Worm (Caenorhabditis elegans) whole organism, L3 larva: ENCODE data around the gene Y22D7AL.4.

Experiments used
- R02D3.7 ChIP-seq: fragments of 150-350 bp; optimal IDR thresholded peaks from 2 replicates; lab custom pipeline; 2014; ENCODE audit warnings: missing biosample characterization, missing genetic modification characterization
- ZK546.5 ChIP-seq: sonication (generic microtip); optimal IDR thresholded peaks from 2 replicates; lab custom pipeline; 2017; ENCODE audit warnings: missing biosample characterization, missing genetic modification characterization
- aly-2 ChIP-seq: fragments of 150-350 bp; optimal IDR thresholded peaks from 2 replicates; lab custom pipeline; 2014; ENCODE audit warnings: missing biosample characterization, missing genetic modification characterization
- ama-1 ChIP-seq: fragments of 150-350 bp; optimal IDR thresholded peaks from 2 replicates; lab custom pipeline; 2018
- ceh-28 ChIP-seq: fragments of 150-350 bp; optimal IDR thresholded peaks from 2 replicates; lab custom pipeline; 2014; ENCODE audit warnings: missing biosample characterization, missing genetic modification reagents, missing genetic modification characterization
- ceh-82 ChIP-seq: fragments of 150-350 bp; optimal IDR thresholded peaks from 2 replicates; lab custom pipeline; 2014; ENCODE audit warnings: missing biosample characterization, missing genetic modification characterization
- ceh-9 ChIP-seq: sonication (generic microtip); optimal IDR thresholded peaks from 2 replicates; lab custom pipeline; 2018; ENCODE audit warnings: missing biosample characterization, missing genetic modification characterization
- egl-27 ChIP-seq: sonication (generic microtip); optimal IDR thresholded peaks from 4 replicates; lab custom pipeline; 2017; ENCODE audit warnings: missing biosample characterization, missing genetic modification reagents, missing genetic modification characterization
- elt-1 ChIP-seq: fragments of 150-350 bp; optimal IDR thresholded peaks from 2 replicates; lab custom pipeline; 2014; ENCODE audit warnings: missing biosample characterization, missing genetic modification characterization
- elt-2 ChIP-seq: sonication (generic microtip); optimal IDR thresholded peaks from 2 replicates; lab custom pipeline; 2016; ENCODE audit warnings: missing genetic modification reagents, mild to moderate bottlenecking, missing genetic modification characterization, missing compliant biosample characterization
- eor-1 ChIP-seq, 2 experiments: fragments of 150-350 bp; optimal IDR thresholded peaks; 2 replicates each; lab custom pipeline; 2014 to 2018; ENCODE audit warnings: missing biosample characterization in 2 of 2, missing genetic modification characterization in 2 of 2
- fkh-2 ChIP-seq: fragments of 150-350 bp; optimal IDR thresholded peaks from 2 replicates; lab custom pipeline; 2014; ENCODE audit warnings: missing biosample characterization, missing genetic modification reagents, missing genetic modification characterization
- fos-1 ChIP-seq: fragments of 150-350 bp; optimal IDR thresholded peaks from 2 replicates; lab custom pipeline; 2014; ENCODE audit warnings: missing biosample characterization, missing genetic modification characterization
- hmg-11 ChIP-seq: sonication (generic microtip); optimal IDR thresholded peaks from 2 replicates; lab custom pipeline; 2016; ENCODE audit warnings: missing genetic modification characterization, missing compliant biosample characterization
- jun-1 ChIP-seq: fragments of 150-350 bp; optimal IDR thresholded peaks from 2 replicates; lab custom pipeline; 2014; ENCODE audit warnings: missing biosample characterization, missing genetic modification reagents, missing genetic modification characterization
- lin-15B ChIP-seq: fragments of 150-350 bp; optimal IDR thresholded peaks from 2 replicates; lab custom pipeline; 2014; ENCODE audit warnings: missing biosample characterization, missing genetic modification characterization
- lin-39 ChIP-seq: fragments of 150-350 bp; optimal IDR thresholded peaks from 2 replicates; lab custom pipeline; 2018; ENCODE audit warnings: missing biosample characterization, missing genetic modification reagents, missing genetic modification characterization
- lsy-12 ChIP-seq: sonication (generic microtip); optimal IDR thresholded peaks from 2 replicates; lab custom pipeline; 2016; ENCODE audit warnings: mild to moderate bottlenecking, missing genetic modification characterization, missing compliant biosample characterization
- mml-1 ChIP-seq: fragments of 150-350 bp; sonication (generic microtip); optimal IDR thresholded peaks from 3 replicates; lab custom pipeline; 2014; ENCODE audit warnings: missing biosample characterization, missing genetic modification characterization
- nfya-1 ChIP-seq: sonication (generic microtip); optimal IDR thresholded peaks from 2 replicates; lab custom pipeline; 2017; ENCODE audit warnings: missing genetic modification characterization, mild to moderate bottlenecking, missing compliant biosample characterization, antibody characterized with exemption, moderate library complexity; ENCODE audit not compliant: insufficient read depth
- nhr-12 ChIP-seq: fragments of 150-350 bp; optimal IDR thresholded peaks from 2 replicates; lab custom pipeline; 2014; ENCODE audit warnings: missing biosample characterization, missing genetic modification characterization
- nhr-23 ChIP-seq: fragments of 150-350 bp; optimal IDR thresholded peaks from 2 replicates; lab custom pipeline; 2014; ENCODE audit warnings: missing biosample characterization, missing genetic modification reagents, missing genetic modification characterization
- nhr-25 ChIP-seq: sonication (generic microtip); optimal IDR thresholded peaks from 2 replicates; lab custom pipeline; 2017; ENCODE audit warnings: missing biosample characterization, missing genetic modification characterization
- nhr-28 ChIP-seq: fragments of 150-350 bp; optimal IDR thresholded peaks from 2 replicates; lab custom pipeline; 2014; ENCODE audit warnings: missing biosample characterization, missing genetic modification characterization
- nhr-43 ChIP-seq: sonication (generic microtip); optimal IDR thresholded peaks from 2 replicates; lab custom pipeline; 2016; ENCODE audit warnings: mild to moderate bottlenecking, missing genetic modification characterization, missing compliant biosample characterization; ENCODE audit not compliant: poor library complexity, severe bottlenecking
- nhr-67 ChIP-seq: fragments of 150-350 bp; optimal IDR thresholded peaks from 2 replicates; lab custom pipeline; 2014; ENCODE audit warnings: missing biosample characterization, missing genetic modification characterization
- nhr-76 ChIP-seq: fragments of 150-350 bp; sonication (generic microtip); optimal IDR thresholded peaks from 5 replicates; lab custom pipeline; 2014; ENCODE audit warnings: missing biosample characterization, missing genetic modification characterization
- pha-4 ChIP-seq: fragments of 150-350 bp; optimal IDR thresholded peaks from 2 replicates; lab custom pipeline; 2014; ENCODE audit warnings: missing biosample characterization, missing genetic modification reagents, missing genetic modification characterization
- pqm-1 ChIP-seq: fragments of 150-350 bp; optimal IDR thresholded peaks from 2 replicates; lab custom pipeline; 2017; ENCODE audit warnings: missing biosample characterization, missing genetic modification characterization, inconsistent platforms
- sea-2 ChIP-seq: fragments of 150-350 bp; sonication (generic microtip); optimal IDR thresholded peaks from 4 replicates; lab custom pipeline; 2014; ENCODE audit warnings: missing biosample characterization, missing genetic modification reagents, missing genetic modification characterization
- skn-1 ChIP-seq: fragments of 150-350 bp; optimal IDR thresholded peaks from 2 replicates; lab custom pipeline; 2014; ENCODE audit warnings: missing biosample characterization, missing genetic modification characterization
- snpc-4 ChIP-seq: fragments of 150-350 bp; optimal IDR thresholded peaks from 2 replicates; lab custom pipeline; 2014; ENCODE audit warnings: missing biosample characterization, missing genetic modification characterization
- tbx-2 ChIP-seq: sonication (generic microtip); optimal IDR thresholded peaks from 2 replicates; lab custom pipeline; 2016; ENCODE audit warnings: mild to moderate bottlenecking, missing genetic modification characterization, missing compliant biosample characterization
- unc-39 ChIP-seq: sonication (generic microtip); optimal IDR thresholded peaks from 4 replicates; lab custom pipeline; 2017; ENCODE audit warnings: missing biosample characterization, missing genetic modification characterization
- unc-62 ChIP-seq: fragments of 150-350 bp; sonication (generic microtip); optimal IDR thresholded peaks from 4 replicates; lab custom pipeline; 2014; ENCODE audit warnings: missing biosample characterization, missing genetic modification reagents, missing genetic modification characterization
- zag-1 ChIP-seq: fragments of 150-350 bp; optimal IDR thresholded peaks from 2 replicates; lab custom pipeline; 2014; ENCODE audit warnings: missing biosample characterization, missing genetic modification characterization

Gene Y22D7AL.4

DNA sequence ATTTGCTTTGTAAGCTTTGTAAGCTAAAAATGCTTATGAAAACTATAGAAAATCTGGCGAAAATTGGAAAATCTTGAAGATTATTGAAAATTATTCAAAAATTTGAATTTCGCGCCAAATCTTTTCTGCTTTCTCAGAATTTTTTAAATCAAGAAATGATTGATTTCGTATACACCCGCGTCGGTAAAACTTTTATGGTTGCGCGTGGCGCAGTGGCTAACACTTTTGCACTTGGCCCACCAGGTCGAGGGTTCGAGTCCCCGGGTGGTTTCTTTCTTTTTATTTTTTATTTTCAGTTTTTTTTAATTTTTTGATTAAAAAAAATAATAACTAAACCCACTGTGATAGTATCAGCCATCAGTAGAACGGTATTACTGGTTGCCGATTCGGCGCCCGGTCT is 27.5 kb upstream of the Y22D7AL.4 start:
- TF ChIP-seq lin-15B (tag; lab: Kevin White, UChicago) (peak; percentile 47), R02D3.7 (tag; lab: Kevin White, UChicago) (no peak)

DNA sequence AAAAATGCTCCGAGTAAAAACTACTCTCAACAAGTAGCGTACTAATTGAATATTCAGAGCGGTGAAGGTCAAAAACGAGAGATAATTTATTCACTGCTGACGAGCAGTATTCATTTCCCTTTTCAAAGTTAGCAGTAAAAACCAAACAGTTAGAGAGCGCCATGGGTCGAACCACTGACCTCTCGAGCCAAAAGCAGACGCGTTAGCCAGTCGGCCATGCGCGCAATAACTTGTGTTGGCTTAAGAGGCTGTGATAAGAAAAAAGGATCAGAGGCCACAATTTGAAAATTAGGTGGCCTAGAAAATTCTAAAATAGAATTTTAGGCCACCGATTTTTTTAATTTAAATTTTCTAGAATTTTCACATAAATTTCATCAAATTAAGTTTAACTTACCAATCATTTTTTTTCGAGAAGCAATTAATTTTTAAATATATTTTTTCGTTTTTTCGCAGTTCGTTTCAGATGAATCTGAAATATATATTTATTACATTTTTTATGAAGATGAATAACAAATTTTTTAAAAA is 25.7 kb upstream of the Y22D7AL.4 start, which contains the start of gene sms-3:
Gene sms-3 (minus strand): TSS at position 475 of the 525 bp plus-strand sequence.
- TF ChIP-seq nhr-43 (tag; lab: Kevin White, UChicago) (peak; percentile 33), unc-39 (tag; lab: Kevin White, UChicago) (no peak), nhr-23 (tag; lab: Kevin White, UChicago) (peak; percentile 8), hmg-11 (tag; lab: Kevin White, UChicago) (peak; percentile 23), eor-1 (tag; optimal IDR thresholded peaks at IDR 0.05; lab: Kevin White, UChicago) (peak in 1 of 2 experiments; percentile 16), tbx-2 (tag; lab: Kevin White, UChicago) (peak; percentile 18)

DNA sequence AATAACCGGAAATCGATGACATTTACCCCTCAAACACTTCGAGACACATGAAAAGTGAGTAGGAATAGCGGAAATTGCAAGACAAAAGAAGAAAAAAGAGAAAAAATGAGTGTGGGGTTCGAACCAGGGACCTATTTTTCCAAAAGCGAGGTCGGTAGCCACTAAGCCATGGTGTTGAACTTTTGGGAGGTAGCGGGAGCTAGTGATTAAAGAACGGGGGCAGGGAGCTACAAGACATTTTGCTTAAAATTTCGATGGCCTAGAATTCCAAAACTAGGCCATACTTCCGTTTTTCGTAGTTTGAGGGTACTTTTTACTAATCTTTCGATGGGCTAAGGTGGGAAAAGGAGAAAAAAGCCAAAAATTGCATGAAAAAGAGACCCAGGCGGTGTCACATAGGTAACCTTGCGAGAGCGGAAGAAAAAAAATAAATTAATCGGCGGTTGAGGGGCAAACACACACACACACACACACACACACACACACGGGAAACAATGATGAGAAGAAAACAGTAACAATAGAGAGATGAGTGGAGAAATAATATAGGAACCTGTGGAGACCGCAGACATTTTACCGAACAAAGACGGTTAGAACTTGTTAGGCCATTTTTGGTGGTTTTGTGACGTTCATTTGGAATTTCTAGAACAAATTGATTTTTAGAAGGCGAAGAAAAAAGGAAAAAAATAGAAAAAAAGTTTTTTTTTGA is 24.8 kb upstream of the Y22D7AL.4 start:
- TF ChIP-seq unc-62 (no peak), nhr-76 (no peak), hmg-11 (tag; lab: Kevin White, UChicago) (no peak), snpc-4 (tag; lab: Kevin White, UChicago) (no peak), lsy-12 (tag; lab: Kevin White, UChicago) (peak; percentile 58), lin-15B (tag; lab: Kevin White, UChicago) (no peak), mml-1 (no peak), aly-2 (tag; lab: Kevin White, UChicago) (no peak), pha-4 (tag; lab: Kevin White, UChicago) (peak; percentile 22), elt-2 (tag; lab: Kevin White, UChicago) (peak; percentile 17), sea-2 (GFP tag; lab: Kevin White, UChicago) (no peak), zag-1 (tag; lab: Kevin White, UChicago) (no peak), fos-1 (tag; lab: Kevin White, UChicago) (no peak), egl-27 (tag; lab: Kevin White, UChicago) (no peak), unc-39 (tag; lab: Kevin White, UChicago) (no peak), nhr-25 (tag; lab: Kevin White, UChicago) (peak; percentile 5), nhr-43 (tag; lab: Kevin White, UChicago) (peak; percentile 68), elt-1 (tag; lab: Kevin White, UChicago) (no peak), eor-1 (tag; optimal IDR thresholded peaks at IDR 0.05; lab: Kevin White, UChicago) (no peak), ceh-82 (tag; lab: Kevin White, UChicago) (no peak), ZK546.5 (tag; lab: Kevin White, UChicago) (no peak), tbx-2 (tag; lab: Kevin White, UChicago) (peak; percentile 19), lin-39 (tag; lab: Kevin White, UChicago) (peak; percentile 23), fkh-2 (tag; lab: Kevin White, UChicago) (no peak), nhr-12 (tag; lab: Kevin White, UChicago) (no peak)

DNA sequence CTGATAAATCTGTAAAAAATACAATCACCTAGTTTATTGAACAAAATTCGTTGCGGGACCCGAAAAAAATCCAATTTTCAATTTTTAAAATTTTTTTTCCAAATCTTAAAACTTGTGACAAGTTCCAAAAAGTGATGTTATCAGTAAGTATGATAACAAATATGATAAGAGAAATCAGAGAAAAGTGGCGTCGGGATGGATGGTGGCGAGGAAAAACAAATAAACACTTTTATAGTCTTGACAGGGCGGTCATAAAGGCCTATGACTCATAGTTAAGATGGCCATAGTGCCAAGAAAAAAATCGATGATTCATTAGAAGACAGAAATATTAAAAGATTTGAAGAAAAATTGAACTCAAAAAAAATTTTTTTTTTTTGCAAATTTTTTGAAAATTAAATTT is 23.8 kb upstream of the Y22D7AL.4 start:
- TF ChIP-seq jun-1 (tag; lab: Kevin White, UChicago), result peak; percentile 70
- peak; percentile 87 for TF ChIP-seq pha-4 (tag; lab: Kevin White, UChicago)
- peak; percentile 84 for TF ChIP-seq elt-2 (tag; lab: Kevin White, UChicago)
- no peak for TF ChIP-seq R02D3.7 (tag; lab: Kevin White, UChicago)
- peak; percentile 92 for TF ChIP-seq pqm-1 (tag; lab: Kevin White, UChicago)
- peak; percentile 3 for TF ChIP-seq snpc-4 (tag; lab: Kevin White, UChicago)
- TF ChIP-seq, all 47 proteins: peak for 5

DNA sequence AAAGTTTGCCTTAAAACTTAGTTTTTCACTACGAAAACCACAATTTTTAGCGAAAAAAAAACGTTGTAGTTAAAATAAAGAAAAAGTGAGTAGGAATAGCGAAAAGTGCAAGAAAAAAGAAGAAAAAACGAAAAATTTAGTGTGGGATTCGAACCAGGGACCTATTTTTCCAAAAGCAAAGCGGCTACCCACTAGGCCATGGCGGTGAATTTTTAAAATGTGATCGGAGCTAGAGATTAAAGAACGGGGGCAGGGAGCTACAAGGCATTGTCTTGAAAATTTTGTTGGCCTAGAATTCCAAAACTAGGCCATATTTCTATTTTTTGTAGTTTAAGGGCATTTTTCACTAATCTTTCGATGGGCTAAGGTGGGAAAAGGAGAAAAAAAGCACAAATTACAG is 22.7 kb upstream of the Y22D7AL.4 start:
- TF ChIP-seq ceh-9 (tag; lab: Kevin White, UChicago) (no peak), skn-1 (no peak), nfya-1 (no peak), pha-4 (tag; lab: Kevin White, UChicago) (no peak), nhr-67 (tag; lab: Kevin White, UChicago) (no peak), nhr-28 (tag; lab: Kevin White, UChicago) (no peak), sea-2 (GFP tag; lab: Kevin White, UChicago) (no peak), fkh-2 (tag; lab: Kevin White, UChicago) (no peak), fos-1 (tag; lab: Kevin White, UChicago) (no peak), mml-1 (no peak), ama-1 (lab: Kevin White, UChicago) (no peak), ceh-28 (tag; lab: Kevin White, UChicago) (no peak), zag-1 (tag; lab: Kevin White, UChicago) (no peak)
- TF ChIP-seq, all 47 proteins: peak for 0
